Fruit fly (Drosophila melanogaster) whole organism: ENCODE measurements around the gene Pvf3.

Experiments used
- CG8478 ChIP-seq: fragments of >200 bp; optimal IDR thresholded peaks from 2 replicates; lab custom pipeline; 2018; ENCODE audit warnings: inconsistent platforms
- Dll ChIP-seq: fragments of >200 bp; optimal IDR thresholded peaks from 2 replicates; lab custom pipeline; 2017
- EcR ChIP-seq, 2 experiments: fragments of >200 bp; optimal IDR thresholded peaks; 2 replicates each; lab custom pipeline; 2017; ENCODE audit warnings: missing biosample characterization in 2 of 2, missing genetic modification characterization in 2 of 2, missing genetic modification reagents in 2 of 2
- pan ChIP-seq: fragments of >200 bp; optimal IDR thresholded peaks from 2 replicates; lab custom pipeline; 2017
- psq ChIP-seq: fragments of >200 bp; optimal IDR thresholded peaks from 2 replicates; lab custom pipeline; 2017
- usp ChIP-seq: fragments of >200 bp; optimal IDR thresholded peaks from 2 replicates; lab custom pipeline; 2017; ENCODE audit warnings: missing biosample characterization, missing genetic modification characterization, mixed read lengths

DNA sequence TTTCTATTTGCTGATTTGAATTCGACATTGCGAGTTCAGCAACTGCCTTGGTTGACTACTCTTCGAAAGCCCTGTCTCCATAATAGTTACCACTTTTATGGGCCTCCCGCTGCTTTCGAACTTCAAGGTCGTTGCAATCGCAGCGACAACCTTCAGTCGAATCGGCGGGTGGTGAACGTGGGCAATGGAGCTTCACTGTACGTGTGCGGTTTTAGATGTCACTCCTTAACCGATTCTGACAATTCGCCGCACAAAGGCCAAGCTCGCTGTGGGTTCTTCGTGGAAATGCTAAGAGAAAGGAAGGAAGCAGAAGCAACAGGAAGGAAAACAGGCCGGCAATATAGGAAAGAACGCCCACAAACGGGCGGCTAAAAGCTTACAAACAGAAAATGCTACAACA is 5.2 kb downstream of the Pvf3 start:
- TF ChIP-seq pan (lab: Kevin White, UChicago) (no peak), psq (lab: Kevin White, UChicago) (no peak), usp (GFP tag; lab: Kevin White, UChicago) (no peak), EcR (GFP tag; optimal IDR thresholded peaks at IDR 0.05; lab: Kevin White, UChicago) (no peak), Dll (lab: Kevin White, UChicago) (no peak), CG8478 (lab: Kevin White, UChicago) (no peak)
